Worm (Caenorhabditis elegans) whole organism, mixed stage, embryonic: ENCODE data around the gene vap-1.

Source experiments
- ces-1 ChIP-seq: fragments of 150-350 bp; optimal IDR thresholded peaks from 2 replicates; lab custom pipeline; 2014; ENCODE audit warnings: missing biosample characterization, missing genetic modification reagents, missing genetic modification characterization
- elt-1 ChIP-seq: sonication (generic microtip); optimal IDR thresholded peaks from 2 replicates; lab custom pipeline; 2017; ENCODE audit warnings: missing genetic modification characterization, mild to moderate bottlenecking, missing compliant biosample characterization, antibody characterized with exemption, moderate library complexity, borderline replicate concordance; ENCODE audit not compliant: insufficient read depth
- elt-3 ChIP-seq: fragments of 150-350 bp; optimal IDR thresholded peaks from 2 replicates; lab custom pipeline; 2014; ENCODE audit warnings: missing biosample characterization, missing genetic modification characterization
- mab-5 ChIP-seq: fragments of 150-350 bp; optimal IDR thresholded peaks from 2 replicates; lab custom pipeline; 2014; ENCODE audit warnings: missing biosample characterization, missing genetic modification characterization
- mep-1 ChIP-seq: fragments of 150-350 bp; optimal IDR thresholded peaks from 2 replicates; lab custom pipeline; 2017; ENCODE audit warnings: missing biosample characterization, missing genetic modification reagents, missing genetic modification characterization, inconsistent platforms
- nhr-237 ChIP-seq: fragments of 150-350 bp; optimal IDR thresholded peaks from 2 replicates; lab custom pipeline; 2014; ENCODE audit warnings: missing biosample characterization, missing genetic modification characterization
- nhr-28 ChIP-seq: fragments of 150-350 bp; optimal IDR thresholded peaks from 2 replicates; lab custom pipeline; 2014; ENCODE audit warnings: missing biosample characterization, missing genetic modification characterization
- pha-4 ChIP-seq: fragments of 150-350 bp; optimal IDR thresholded peaks from 2 replicates; lab custom pipeline; 2018; ENCODE audit warnings: missing biosample characterization, missing genetic modification reagents, missing genetic modification characterization
- snpc-4 ChIP-seq: fragments of 150-350 bp; optimal IDR thresholded peaks from 2 replicates; lab custom pipeline; 2014; ENCODE audit warnings: missing biosample characterization, missing genetic modification characterization
- unc-39 ChIP-seq: fragments of 150-350 bp; optimal IDR thresholded peaks from 2 replicates; lab custom pipeline; 2014; ENCODE audit warnings: missing biosample characterization, missing genetic modification characterization
- unc-62 ChIP-seq: fragments of 150-350 bp; optimal IDR thresholded peaks from 2 replicates; lab custom pipeline; 2014; ENCODE audit warnings: missing biosample characterization, missing genetic modification reagents, missing genetic modification characterization
- zip-8 ChIP-seq: fragments of 150-350 bp; optimal IDR thresholded peaks from 2 replicates; lab custom pipeline; 2014; ENCODE audit warnings: missing biosample characterization, missing genetic modification characterization
- ztf-11 ChIP-seq: fragments of 150-350 bp; optimal IDR thresholded peaks from 2 replicates; lab custom pipeline; 2014; ENCODE audit warnings: missing biosample characterization, missing genetic modification characterization

- TF ChIP-seq nhr-28 (no peak), mep-1 (no peak), snpc-4 (tag; lab: Kevin White, UChicago) (no peak), mab-5 (no peak), pha-4 (tag; lab: Kevin White, UChicago) (no peak), unc-62 (GFP tag; lab: Kevin White, UChicago) (no peak), ztf-11 (tag; lab: Kevin White, UChicago) (no peak), unc-39 (tag; lab: Kevin White, UChicago) (no peak), nhr-237 (tag; lab: Kevin White, UChicago) (no peak), ces-1 (GFP tag; lab: Kevin White, UChicago) (no peak), elt-3 (tag; lab: Kevin White, UChicago) (no peak), elt-1 (tag; lab: Kevin White, UChicago) (no peak), zip-8 (tag; lab: Kevin White, UChicago) (no peak)
Measured at ce11 chrX:17369514-17369913, 26.8 kb downstream of the vap-1 start.
